Worm (Caenorhabditis elegans) whole organism, midembryonic: Measurements from ENCODE around the gene cyl-1.

Source experiments
- T22C8.4 ChIP-seq: fragments of 200-800 bp; sonication (Bioruptor generic); IDR thresholded peaks from 2 replicates; pipeline ENCODE4 v1.3.6; 2022; ENCODE audit warnings: missing genetic modification characterization, missing compliant biosample characterization
- cog-1 ChIP-seq: sonication (generic microtip); optimal IDR thresholded peaks from 2 replicates; lab custom pipeline; 2016; ENCODE audit warnings: missing genetic modification characterization, missing compliant biosample characterization
- flt-1 ChIP-seq: fragments of 200-800 bp; sonication (Bioruptor generic); IDR thresholded peaks from 2 replicates; pipeline ENCODE4 v1.3.6; 2022; ENCODE audit warnings: missing genetic modification characterization, missing compliant biosample characterization
- ref-1 ChIP-seq: fragments of 200-800 bp; sonication (Bioruptor generic); conservative IDR thresholded peaks from 2 replicates; pipeline ENCODE4 v1.3.6; 2022; ENCODE audit warnings: missing genetic modification reagents, missing genetic modification characterization, missing compliant biosample characterization
- tab-1 ChIP-seq: fragments of 200-800 bp; sonication (Bioruptor generic); IDR thresholded peaks from 2 replicates; pipeline ENCODE4 v1.3.6; 2022; ENCODE audit warnings: missing genetic modification characterization, missing compliant biosample characterization
- ztf-23 ChIP-seq: fragments of 200-800 bp; sonication (Bioruptor generic); IDR thresholded peaks from 2 replicates; pipeline ENCODE4 v1.3.6; 2022; ENCODE audit warnings: missing genetic modification reagents, missing genetic modification characterization, missing compliant biosample characterization
- ztf-29 ChIP-seq: fragments of 200-800 bp; sonication (Bioruptor generic); IDR thresholded peaks from 2 replicates; pipeline ENCODE4 v1.3.6; 2022; ENCODE audit warnings: missing genetic modification reagents, missing genetic modification characterization, missing compliant biosample characterization

DNA sequence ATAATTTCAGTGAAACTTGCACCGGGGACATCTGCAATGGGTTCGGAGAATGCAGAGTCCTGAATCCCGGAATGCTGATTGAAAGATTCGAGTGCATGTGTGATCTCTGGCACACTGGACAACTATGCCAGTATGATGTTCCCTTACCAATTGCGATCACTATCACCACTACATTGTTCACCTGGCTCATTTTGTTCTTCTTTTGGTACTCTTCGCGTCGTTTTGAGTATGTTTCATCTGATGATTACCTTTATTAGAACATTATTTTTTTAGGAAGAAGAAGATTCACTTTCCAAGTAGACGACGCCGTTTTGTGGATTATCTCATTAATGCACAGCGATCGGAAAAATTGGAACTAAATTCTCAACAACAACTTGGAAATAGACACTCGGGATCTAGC is 49.8 kb downstream of the cyl-1 start:
- TF ChIP-seq tab-1 (GFP tag; lab: Robert Waterston, UW) = no peak
- no peak for TF ChIP-seq cog-1 (tag; lab: Kevin White, UChicago)
- no peak for TF ChIP-seq flt-1 (GFP tag; lab: Robert Waterston, UW)
- no peak for TF ChIP-seq T22C8.4 (GFP tag; lab: Robert Waterston, UW)
- TF ChIP-seq ztf-29 (GFP tag; lab: Robert Waterston, UW) = no peak
- TF ChIP-seq ztf-23 (GFP tag; lab: Robert Waterston, UW) = no peak
- no peak for TF ChIP-seq ref-1
